Fruit fly (Drosophila melanogaster) whole organism, embryonic: ENCODE measurements around the gene Csk.

Source experiments
- BtbVII ChIP-seq: fragments of 200-800 bp; sonication (Bioruptor generic); optimal IDR thresholded peaks from 3 replicates; lab custom pipeline; 2017; ENCODE audit warnings: missing biosample characterization, mild to moderate bottlenecking, missing genetic modification characterization
- Bteb2 ChIP-seq: fragments of 200-800 bp; sonication (Bioruptor generic); optimal IDR thresholded peaks from 2 replicates; lab custom pipeline; 2016; ENCODE audit warnings: missing biosample characterization, missing genetic modification characterization
- C15 ChIP-seq: fragments of 200-800 bp; sonication (Bioruptor generic); IDR thresholded peaks from 3 replicates; pipeline ENCODE4 v1.3.6; 2022; ENCODE audit warnings: missing biosample characterization, missing genetic modification characterization
- CG10543 ChIP-seq: fragments of 200-800 bp; sonication (Bioruptor generic); optimal IDR thresholded peaks from 3 replicates; lab custom pipeline; 2017; ENCODE audit warnings: missing biosample characterization, mild to moderate bottlenecking, missing genetic modification characterization, moderate library complexity
- CG12104 ChIP-seq: fragments of 200-800 bp; sonication (Bioruptor generic); optimal IDR thresholded peaks from 3 replicates; lab custom pipeline; 2016; ENCODE audit warnings: missing biosample characterization, missing genetic modification characterization
- CG13123 ChIP-seq: fragments of 200-800 bp; sonication (Bioruptor generic); optimal IDR thresholded peaks from 2 replicates; lab custom pipeline; 2016; ENCODE audit warnings: missing biosample characterization, missing genetic modification characterization
- CG13296 ChIP-seq: fragments of 200-800 bp; sonication (Bioruptor generic); optimal IDR thresholded peaks from 3 replicates; lab custom pipeline; 2018; ENCODE audit warnings: missing biosample characterization, mild to moderate bottlenecking, missing genetic modification characterization
- CG14965 ChIP-seq: fragments of 200-800 bp; sonication (Bioruptor generic); optimal IDR thresholded peaks from 2 replicates; lab custom pipeline; 2016; ENCODE audit warnings: missing biosample characterization, missing genetic modification characterization, borderline replicate concordance
- CG15601 ChIP-seq: fragments of 200-800 bp; sonication (Bioruptor generic); optimal IDR thresholded peaks from 3 replicates; lab custom pipeline; 2019; ENCODE audit warnings: missing biosample characterization, mild to moderate bottlenecking, missing genetic modification characterization, moderate library complexity
- CG16779 ChIP-seq: fragments of 200-800 bp; sonication (Bioruptor generic); IDR thresholded peaks from 2 replicates; pipeline ENCODE4 v1.3.6; 2022; ENCODE audit warnings: missing biosample characterization, missing genetic modification characterization
- CG17361 ChIP-seq: fragments of 200-800 bp; sonication (Bioruptor generic); IDR thresholded peaks from 3 replicates; pipeline ENCODE4 v1.3.6; 2022; ENCODE audit warnings: missing biosample characterization, missing genetic modification characterization
- CG17912 ChIP-seq: fragments of 200-800 bp; sonication (Bioruptor generic); optimal IDR thresholded peaks from 2 replicates; lab custom pipeline; 2018; ENCODE audit warnings: missing biosample characterization, mild to moderate bottlenecking, missing genetic modification characterization
- CG2129 ChIP-seq: fragments of 200-800 bp; sonication (Bioruptor generic); IDR thresholded peaks from 2 replicates; pipeline ENCODE4 v1.3.6; 2022; ENCODE audit warnings: missing biosample characterization, missing genetic modification characterization; ENCODE audit not compliant: partially characterized antibody
- CG2678 ChIP-seq: fragments of 200-800 bp; sonication (Bioruptor generic); optimal IDR thresholded peaks from 3 replicates; lab custom pipeline; 2019; ENCODE audit warnings: missing biosample characterization, mild to moderate bottlenecking, missing genetic modification characterization, moderate library complexity
- CG2889 ChIP-seq: fragments of 200-800 bp; sonication (Bioruptor generic); IDR thresholded peaks from 3 replicates; pipeline ENCODE4 v1.3.6; 2022; ENCODE audit warnings: missing biosample characterization, missing genetic modification characterization
- CG3726 ChIP-seq: fragments of 200-800 bp; sonication (Bioruptor generic); IDR thresholded peaks from 3 replicates; pipeline ENCODE4, ENCODE4 v1.3.6; 2022; ENCODE audit warnings: missing biosample characterization, missing genetic modification characterization
- CG4617 ChIP-seq: fragments of 200-800 bp; sonication (Bioruptor generic); optimal IDR thresholded peaks from 3 replicates; lab custom pipeline; 2016; ENCODE audit warnings: missing biosample characterization, missing genetic modification characterization, borderline replicate concordance
- CG6272 ChIP-seq: fragments of 200-800 bp; sonication (Bioruptor generic); IDR thresholded peaks from 2 replicates; pipeline ENCODE4 v1.3.6; 2022; ENCODE audit warnings: missing biosample characterization, missing genetic modification characterization
- CG6689 ChIP-seq: fragments of 200-800 bp; sonication (Bioruptor generic); IDR thresholded peaks from 2 replicates; pipeline ENCODE4 v1.3.6; 2022; ENCODE audit warnings: missing biosample characterization, missing genetic modification characterization
- CG9797 ChIP-seq: fragments of 200-800 bp; sonication (Bioruptor generic); optimal IDR thresholded peaks from 3 replicates; lab custom pipeline; 2018; ENCODE audit warnings: missing biosample characterization, mild to moderate bottlenecking, missing genetic modification characterization
- Chrac-16 ChIP-seq: fragments of 200-800 bp; sonication (Bioruptor generic); optimal IDR thresholded peaks from 3 replicates; lab custom pipeline; 2016; ENCODE audit warnings: missing biosample characterization, missing genetic modification characterization
- CkIIα-i1 ChIP-seq: fragments of 200-800 bp; sonication (Bioruptor generic); IDR thresholded peaks from 2 replicates; pipeline ENCODE4 v1.3.6; 2022; ENCODE audit warnings: missing biosample characterization, missing genetic modification characterization
- Dip3 ChIP-seq: fragments of 200-800 bp; sonication (Bioruptor generic); optimal IDR thresholded peaks from 3 replicates; lab custom pipeline; 2016; ENCODE audit warnings: missing biosample characterization, missing genetic modification characterization
- Ets97D ChIP-seq: fragments of 200-800 bp; sonication (Bioruptor generic); optimal IDR thresholded peaks from 3 replicates; lab custom pipeline; 2016; ENCODE audit warnings: missing biosample characterization, missing genetic modification characterization
- Gug ChIP-seq: fragments of 200-800 bp; sonication (Bioruptor generic); IDR thresholded peaks from 4 replicates; pipeline ENCODE4 v1.3.6; 2022; ENCODE audit warnings: missing biosample characterization, missing genetic modification characterization
- HLH3B ChIP-seq: fragments of 200-800 bp; sonication (Bioruptor generic); IDR thresholded peaks from 2 replicates; pipeline ENCODE4 v1.3.6; 2022; ENCODE audit warnings: missing biosample characterization, missing genetic modification characterization
- Hand ChIP-seq: fragments of 200-800 bp; sonication (Bioruptor generic); optimal IDR thresholded peaks from 2 replicates; lab custom pipeline; 2017; ENCODE audit warnings: mild to moderate bottlenecking, missing biosample characterization, missing genetic modification reagents, missing genetic modification characterization
- Lhr ChIP-seq: fragments of 200-800 bp; sonication (Bioruptor generic); optimal IDR thresholded peaks from 3 replicates; lab custom pipeline; 2017; ENCODE audit warnings: mild to moderate bottlenecking, missing biosample characterization, missing genetic modification reagents, missing genetic modification characterization
- Lim3 ChIP-seq: fragments of 200-800 bp; sonication (Bioruptor generic); IDR thresholded peaks from 2 replicates; pipeline ENCODE4 v1.3.6; 2022; ENCODE audit warnings: missing biosample characterization, missing genetic modification characterization
- Mes4 ChIP-seq: fragments of 200-800 bp; sonication (Bioruptor generic); optimal IDR thresholded peaks from 2 replicates; lab custom pipeline; 2016; ENCODE audit warnings: missing biosample characterization, missing genetic modification characterization
- Oaz ChIP-seq: fragments of 200-800 bp; sonication (Bioruptor generic); IDR thresholded peaks from 2 replicates; pipeline ENCODE4 v1.3.6; 2022; ENCODE audit warnings: missing biosample characterization, missing genetic modification characterization
- Ptx1 ChIP-seq: fragments of 200-800 bp; sonication (Bioruptor generic); IDR thresholded peaks from 2 replicates; pipeline ENCODE4 v1.3.6; 2022; ENCODE audit warnings: missing biosample characterization, missing genetic modification characterization
- Side ChIP-seq: fragments of 200-800 bp; sonication (Bioruptor generic); optimal IDR thresholded peaks from 2 replicates; lab custom pipeline; 2016; ENCODE audit warnings: missing biosample characterization, missing genetic modification characterization
- Sox102F ChIP-seq: fragments of 200-800 bp; sonication (Bioruptor generic); optimal IDR thresholded peaks from 2 replicates; lab custom pipeline; 2018; ENCODE audit warnings: missing biosample characterization, mild to moderate bottlenecking, missing genetic modification characterization, moderate library complexity
- Tbp ChIP-seq: fragments of >200 bp; optimal IDR thresholded peaks from 2 replicates; lab custom pipeline; 2018; ENCODE audit warnings: missing biosample characterization, missing genetic modification characterization
- az2 ChIP-seq: fragments of 200-800 bp; sonication (Bioruptor generic); optimal IDR thresholded peaks from 3 replicates; lab custom pipeline; 2016; ENCODE audit warnings: missing biosample characterization, missing genetic modification characterization
- crc ChIP-seq: fragments of 200-800 bp; sonication (Bioruptor generic); optimal IDR thresholded peaks from 2 replicates; lab custom pipeline; 2016; ENCODE audit warnings: missing biosample characterization, missing genetic modification characterization
- dan ChIP-seq: fragments of 200-800 bp; sonication (Bioruptor generic); IDR thresholded peaks from 2 replicates; pipeline ENCODE4 v1.3.6; 2022; ENCODE audit warnings: missing biosample characterization, missing genetic modification characterization
- dmrt11E ChIP-seq: fragments of 200-800 bp; sonication (Bioruptor generic); optimal IDR thresholded peaks from 3 replicates; lab custom pipeline; 2018; ENCODE audit warnings: missing biosample characterization, mild to moderate bottlenecking, missing genetic modification characterization, moderate library complexity
- h ChIP-seq: fragments of >200 bp; optimal IDR thresholded peaks from 2 replicates; lab custom pipeline; 2017
- inv ChIP-seq: fragments of 200-800 bp; sonication (Bioruptor generic); IDR thresholded peaks from 2 replicates; pipeline ENCODE4 v1.3.6; 2022; ENCODE audit warnings: missing biosample characterization, missing genetic modification characterization; ENCODE audit not compliant: partially characterized antibody
- ken ChIP-seq: fragments of 200-800 bp; sonication (Bioruptor generic); IDR thresholded peaks from 3 replicates; pipeline ENCODE4 v1.3.6; 2022; ENCODE audit warnings: missing biosample characterization, missing genetic modification characterization
- mam ChIP-seq: fragments of 200-800 bp; sonication (Bioruptor generic); optimal IDR thresholded peaks from 3 replicates; lab custom pipeline; 2016; ENCODE audit warnings: missing biosample characterization, missing genetic modification characterization
- nerfin-2 ChIP-seq: fragments of 200-800 bp; sonication (Bioruptor generic); IDR thresholded peaks from 2 replicates; pipeline ENCODE4 v1.3.6; 2022; ENCODE audit warnings: missing biosample characterization, missing genetic modification characterization; ENCODE audit not compliant: partially characterized antibody
- onecut ChIP-seq: fragments of 200-800 bp; sonication (Bioruptor generic); IDR thresholded peaks from 2 replicates; pipeline ENCODE4 v1.3.6; 2022; ENCODE audit warnings: missing biosample characterization, missing genetic modification characterization
- phol ChIP-seq: fragments of 200-800 bp; sonication (Bioruptor generic); optimal IDR thresholded peaks from 3 replicates; lab custom pipeline; 2018; ENCODE audit warnings: missing biosample characterization, mild to moderate bottlenecking, missing genetic modification characterization, moderate library complexity
- ranshi ChIP-seq: fragments of 200-800 bp; sonication (Bioruptor generic); IDR thresholded peaks from 2 replicates; pipeline ENCODE4 v1.3.6; 2022; ENCODE audit warnings: missing biosample characterization, missing genetic modification characterization
- slbo ChIP-seq: fragments of 200-800 bp; sonication (Bioruptor generic); IDR thresholded peaks from 2 replicates; pipeline ENCODE4 v1.3.6; 2022; ENCODE audit warnings: missing biosample characterization, missing genetic modification characterization
- slp2 ChIP-seq: fragments of 200-800 bp; sonication (Bioruptor generic); optimal IDR thresholded peaks from 2 replicates; lab custom pipeline; 2016; ENCODE audit warnings: missing biosample characterization, missing genetic modification characterization
- sna ChIP-seq: fragments of 200-800 bp; sonication (Bioruptor generic); IDR thresholded peaks from 2 replicates; pipeline ENCODE4 v1.3.6; 2022; ENCODE audit warnings: missing biosample characterization, missing genetic modification characterization; ENCODE audit not compliant: partially characterized antibody
- tna ChIP-seq: fragments of 200-800 bp; sonication (Bioruptor generic); IDR thresholded peaks from 2 replicates; pipeline ENCODE4 v1.3.6; 2022; ENCODE audit warnings: missing biosample characterization, missing genetic modification characterization; ENCODE audit not compliant: partially characterized antibody
- usp ChIP-seq: fragments of >200 bp; optimal IDR thresholded peaks from 2 replicates; lab custom pipeline; 2017; ENCODE audit warnings: missing biosample characterization, missing genetic modification characterization

Gene Csk

DNA sequence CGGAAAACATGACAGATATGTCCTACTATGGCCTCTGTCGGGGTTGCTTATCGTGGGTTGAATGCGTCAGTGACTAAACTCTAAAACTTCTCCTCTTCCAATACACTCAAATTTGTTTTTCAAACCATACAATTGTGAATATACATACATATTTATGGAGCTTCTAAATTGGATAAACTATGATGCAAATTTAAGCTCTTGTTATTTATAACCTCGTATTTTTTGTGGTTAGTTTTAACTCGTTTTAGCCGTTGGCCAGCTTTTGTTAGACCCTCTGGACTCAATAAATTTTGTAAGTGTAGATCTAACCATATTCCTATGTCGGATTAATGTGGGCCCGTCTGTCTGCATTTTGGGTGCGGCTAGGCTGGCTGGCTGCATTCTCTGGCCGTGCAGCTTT, 33.1 kb downstream of the Csk start (continued):
- TF ChIP-seq dan (GFP tag; lab: Robert Waterston, UW) (no peak), slp2 (GFP tag; lab: Kevin White, UChicago) (no peak), C15 (GFP tag; lab: Robert Waterston, UW) (no peak), CG6689 (GFP tag; lab: Robert Waterston, UW) (peak; percentile 39; the same call in 1 of the 2 replicates), HLH3B (no peak), Hand (no peak), mam (GFP tag; lab: Kevin White, UChicago) (no peak), Tbp (GFP tag; lab: Kevin White, UChicago) (no peak), CG9797 (no peak), CG17912 (GFP tag; lab: Kevin White, UChicago) (no peak), Mes4 (GFP tag; lab: Kevin White, UChicago) (peak; percentile 4), crc (GFP tag; lab: Kevin White, UChicago) (no peak), Side (GFP tag; lab: Kevin White, UChicago) (no peak), inv (GFP tag; lab: Robert Waterston, UW) (no peak), ken (GFP tag; lab: Robert Waterston, UW) (no peak), CG17361 (GFP tag; lab: Robert Waterston, UW) (0 out of 3 replicates have a peak, but pooled peaks have one; percentile 36), sna (no peak), CG2678 (tag; lab: Kevin White, UChicago) (peak; percentile 35), Lim3 (GFP tag; lab: Robert Waterston, UW) (no peak), CG12104 (no peak), Sox102F (peak; percentile 26), onecut (0 out of 2 replicates have a peak, but pooled peaks have one; percentile 8), CG13123 (GFP tag; lab: Kevin White, UChicago) (no peak), CG10543 (GFP tag; lab: Kevin White, UChicago) (no peak), CG3726 (GFP tag; lab: Robert Waterston, UW) (no peak), Ptx1 (GFP tag; lab: Robert Waterston, UW) (0 out of 2 replicates have a peak, but pooled peaks have one; percentile 21), ranshi (no peak), Ets97D (no peak), dmrt11E (peak; percentile 85), Dip3 (GFP tag; lab: Kevin White, UChicago) (no peak), Bteb2 (GFP tag; lab: Kevin White, UChicago) (no peak), tna (GFP tag; lab: Robert Waterston, UW) (no peak), CG14965 (no peak), slbo (GFP tag; lab: Robert Waterston, UW) (no peak), Chrac-16 (GFP tag; lab: Kevin White, UChicago) (peak; percentile 18), az2 (peak; percentile 33), CG4617 (GFP tag; lab: Kevin White, UChicago) (no peak), Gug (GFP tag; lab: Robert Waterston, UW) (no peak), phol (peak; percentile 65), CkIIα-i1 (GFP tag; lab: Robert Waterston, UW) (no peak), CG16779 (GFP tag; lab: Robert Waterston, UW) (no peak), nerfin-2 (GFP tag; lab: Robert Waterston, UW) (no peak), CG6272 (GFP tag; lab: Robert Waterston, UW) (no peak), CG15601 (tag; lab: Kevin White, UChicago) (peak; percentile 62), BtbVII (no peak), Oaz (GFP tag; lab: Robert Waterston, UW) (no peak), CG2889 (GFP tag; lab: Robert Waterston, UW) (no peak), CG2129 (GFP tag; lab: Robert Waterston, UW) (no peak), Lhr (GFP tag; lab: Kevin White, UChicago) (no peak), usp (GFP tag; lab: Kevin White, UChicago) (no peak), h (lab: Kevin White, UChicago) (no peak), CG13296 (no peak)
